Worm (Caenorhabditis elegans) whole organism, young adult: Measurements from ENCODE around the gene bath-30.

ENCODE experiments used
- B0019.2 ChIP-seq: fragments of 200-800 bp; sonication (Bioruptor generic); conservative IDR thresholded peaks from 2 replicates; pipeline ENCODE4 v1.3.6; 2022; ENCODE audit warnings: missing genetic modification reagents, missing genetic modification characterization, missing compliant biosample characterization
- B0261.1 ChIP-seq: sonication (generic microtip); optimal IDR thresholded peaks from 2 replicates; lab custom pipeline; 2016; ENCODE audit warnings: mild to moderate bottlenecking, missing genetic modification characterization, moderate library complexity, missing compliant biosample characterization
- D2030.7 ChIP-seq: fragments of 200-800 bp; sonication (Bioruptor generic); IDR thresholded peaks from 2 replicates; pipeline ENCODE4 v1.3.6; 2022; ENCODE audit warnings: missing genetic modification reagents, missing genetic modification characterization, missing compliant biosample characterization
- F33H1.4 ChIP-seq: fragments of 200-800 bp; sonication (Bioruptor generic); IDR thresholded peaks from 2 replicates; pipeline ENCODE4 v1.3.6; 2022; ENCODE audit warnings: missing genetic modification reagents, missing genetic modification characterization, missing compliant biosample characterization
- F55B11.4 ChIP-seq: sonication (generic microtip); optimal IDR thresholded peaks from 2 replicates; lab custom pipeline; 2016; ENCODE audit warnings: missing compliant biosample characterization, missing genetic modification characterization, borderline replicate concordance; ENCODE audit not compliant: insufficient read depth
- F57C9.4 ChIP-seq: sonication (generic microtip); optimal IDR thresholded peaks from 2 replicates; lab custom pipeline; 2017; ENCODE audit warnings: mild to moderate bottlenecking, missing genetic modification characterization, missing compliant biosample characterization
- Y53F4B.3 ChIP-seq: fragments of 200-800 bp; sonication (Bioruptor generic); IDR thresholded peaks from 2 replicates; pipeline ENCODE4 v1.3.6; 2022; ENCODE audit warnings: missing genetic modification reagents, missing genetic modification characterization, missing compliant biosample characterization
- Y79H2A.3 ChIP-seq: fragments of 200-800 bp; sonication (Bioruptor generic); conservative IDR thresholded peaks from 2 replicates; pipeline ENCODE4 v1.3.6; 2022; ENCODE audit warnings: missing genetic modification reagents, missing genetic modification characterization, missing compliant biosample characterization
- Y95B8A.8 ChIP-seq: fragments of 200-800 bp; sonication (Bioruptor generic); IDR thresholded peaks from 2 replicates; pipeline ENCODE4 v1.3.6; 2022; ENCODE audit warnings: missing genetic modification reagents, missing genetic modification characterization, missing compliant biosample characterization
- akir-1 ChIP-seq: fragments of 200-800 bp; sonication (Bioruptor generic); optimal IDR thresholded peaks from 2 replicates; lab custom pipeline; 2018; ENCODE audit warnings: mild to moderate bottlenecking, missing genetic modification characterization, moderate library complexity, missing compliant biosample characterization
- aptf-2 ChIP-seq: fragments of 200-800 bp; sonication (Bioruptor generic); conservative IDR thresholded peaks from 2 replicates; pipeline ENCODE4 v1.3.6; 2022; ENCODE audit warnings: missing genetic modification reagents, missing genetic modification characterization, missing compliant biosample characterization
- aptf-3 ChIP-seq: fragments of 200-800 bp; sonication (Bioruptor generic); IDR thresholded peaks from 2 replicates; pipeline ENCODE4 v1.3.6; 2022; ENCODE audit warnings: missing genetic modification characterization, missing compliant biosample characterization
- attf-5 ChIP-seq: fragments of 200-800 bp; sonication (Bioruptor generic); optimal IDR thresholded peaks from 2 replicates; lab custom pipeline; 2018; ENCODE audit warnings: mild to moderate bottlenecking, missing genetic modification characterization, missing compliant biosample characterization
- ceh-40 ChIP-seq: fragments of 200-800 bp; sonication (Bioruptor generic); IDR thresholded peaks from 2 replicates; pipeline ENCODE4 v1.3.6; 2022; ENCODE audit warnings: missing genetic modification characterization, missing compliant biosample characterization
- dox-1 ChIP-seq: fragments of 200-800 bp; sonication (Bioruptor generic); IDR thresholded peaks from 2 replicates; pipeline ENCODE4 v1.3.6; 2022; ENCODE audit warnings: missing genetic modification reagents, missing genetic modification characterization, missing compliant biosample characterization
- dpl-1 ChIP-seq: fragments of 150-350 bp; optimal IDR thresholded peaks from 2 replicates; lab custom pipeline; 2014; ENCODE audit warnings: missing biosample characterization, missing genetic modification reagents, missing genetic modification characterization
- efl-1 ChIP-seq: fragments of 150-350 bp; optimal IDR thresholded peaks from 2 replicates; lab custom pipeline; 2014; ENCODE audit warnings: missing biosample characterization, missing genetic modification reagents, missing genetic modification characterization
- egl-18 ChIP-seq: fragments of 200-800 bp; sonication (Bioruptor generic); IDR thresholded peaks from 2 replicates; pipeline ENCODE4 v1.3.6; 2022; ENCODE audit warnings: missing genetic modification reagents, missing genetic modification characterization, missing compliant biosample characterization
- ekl-4 ChIP-seq: fragments of 200-800 bp; sonication (Bioruptor generic); IDR thresholded peaks from 2 replicates; pipeline ENCODE4 v1.3.6; 2022; ENCODE audit warnings: missing genetic modification reagents, missing genetic modification characterization, missing compliant biosample characterization
- fkh-3 ChIP-seq: sonication (generic microtip); optimal IDR thresholded peaks from 2 replicates; lab custom pipeline; 2016; ENCODE audit warnings: mild to moderate bottlenecking, missing genetic modification characterization, missing compliant biosample characterization
- hlh-12 ChIP-seq: sonication (generic microtip); optimal IDR thresholded peaks from 2 replicates; lab custom pipeline; 2016; ENCODE audit warnings: missing genetic modification characterization, missing compliant biosample characterization
- hmg-1.2 ChIP-seq: fragments of 200-800 bp; sonication (Bioruptor generic); IDR thresholded peaks from 2 replicates; pipeline ENCODE4 v1.3.6; 2022; ENCODE audit warnings: missing genetic modification reagents, missing genetic modification characterization, missing compliant biosample characterization
- hmg-20 ChIP-seq: fragments of 200-800 bp; sonication (Bioruptor generic); IDR thresholded peaks from 2 replicates; pipeline ENCODE4 v1.3.6; 2022; ENCODE audit warnings: missing genetic modification reagents, missing genetic modification characterization, missing compliant biosample characterization
- lag-1 ChIP-seq: fragments of 200-800 bp; sonication (Bioruptor generic); IDR thresholded peaks from 2 replicates; pipeline ENCODE4 v1.3.6; 2022; ENCODE audit warnings: missing genetic modification reagents, missing genetic modification characterization, missing compliant biosample characterization
- let-526 ChIP-seq: fragments of 200-800 bp; sonication (Bioruptor generic); IDR thresholded peaks from 2 replicates; pipeline ENCODE4 v1.3.6; 2022; ENCODE audit warnings: missing genetic modification reagents, missing genetic modification characterization, missing compliant biosample characterization
- lin-40 ChIP-seq: sonication (generic microtip); optimal IDR thresholded peaks from 2 replicates; lab custom pipeline; 2016; ENCODE audit warnings: missing genetic modification characterization, mild to moderate bottlenecking, missing compliant biosample characterization, missing genotype, missing genetic modification reagents
- lsl-1 ChIP-seq: fragments of 200-800 bp; sonication (Bioruptor generic); optimal IDR thresholded peaks from 2 replicates; lab custom pipeline; 2018; ENCODE audit warnings: mild to moderate bottlenecking, missing genetic modification characterization, moderate library complexity, missing compliant biosample characterization
- madf-6 ChIP-seq: fragments of 200-800 bp; sonication (Bioruptor generic); IDR thresholded peaks from 2 replicates; pipeline ENCODE4 v1.3.6; 2022; ENCODE audit warnings: missing genetic modification reagents, missing genetic modification characterization, missing compliant biosample characterization
- mel-28 ChIP-seq: sonication (generic microtip); optimal IDR thresholded peaks from 2 replicates; lab custom pipeline; 2016; ENCODE audit warnings: borderline replicate concordance, mild to moderate bottlenecking, missing genetic modification characterization, missing compliant biosample characterization
- mxl-1 ChIP-seq: sonication (generic microtip); optimal IDR thresholded peaks from 2 replicates; lab custom pipeline; 2016; ENCODE audit warnings: missing genetic modification characterization, missing compliant biosample characterization
- nfya-1 ChIP-seq: sonication (generic microtip); optimal IDR thresholded peaks from 2 replicates; lab custom pipeline; 2017; ENCODE audit warnings: antibody characterized with exemption, missing compliant biosample characterization, missing genetic modification characterization, borderline replicate concordance; ENCODE audit not compliant: insufficient read depth
- nfyb-1 ChIP-seq: fragments of 200-800 bp; sonication (Bioruptor generic); IDR thresholded peaks from 2 replicates; pipeline ENCODE4 v1.3.6; 2022; ENCODE audit warnings: missing genetic modification reagents, missing genetic modification characterization, missing compliant biosample characterization
- nhr-179 ChIP-seq: sonication (generic microtip); optimal IDR thresholded peaks from 2 replicates; lab custom pipeline; 2016; ENCODE audit warnings: mild to moderate bottlenecking, missing genetic modification characterization, missing compliant biosample characterization
- pbrm-1 ChIP-seq: fragments of 200-800 bp; sonication (Bioruptor generic); IDR thresholded peaks from 2 replicates; pipeline ENCODE4 v1.3.6; 2022; ENCODE audit warnings: missing genetic modification reagents, missing genetic modification characterization, missing compliant biosample characterization
- rcor-1 ChIP-seq: fragments of 200-800 bp; sonication (Bioruptor generic); IDR thresholded peaks from 2 replicates; pipeline ENCODE4 v1.3.6; 2022; ENCODE audit warnings: missing genetic modification reagents, missing genetic modification characterization, missing compliant biosample characterization
- sdz-38 ChIP-seq: sonication (generic microtip); optimal IDR thresholded peaks from 2 replicates; lab custom pipeline; 2016; ENCODE audit warnings: missing genotype, missing genetic modification characterization, missing compliant biosample characterization
- snpc-1.1 ChIP-seq: sonication (generic microtip); optimal IDR thresholded peaks from 2 replicates; lab custom pipeline; 2017; ENCODE audit warnings: missing genetic modification characterization, mild to moderate bottlenecking, missing compliant biosample characterization, antibody characterized with exemption, moderate library complexity, missing genotype, missing genetic modification reagents; ENCODE audit not compliant: insufficient read depth
- sptf-2 ChIP-seq: fragments of 200-800 bp; sonication (Bioruptor generic); optimal IDR thresholded peaks from 2 replicates; lab custom pipeline; 2018; ENCODE audit warnings: mild to moderate bottlenecking, missing genetic modification characterization, missing compliant biosample characterization
- tbx-9 ChIP-seq: sonication (generic microtip); optimal IDR thresholded peaks from 2 replicates; lab custom pipeline; 2016; ENCODE audit warnings: borderline replicate concordance, missing genetic modification characterization, inconsistent platforms, missing compliant biosample characterization
- xnd-1 ChIP-seq: sonication (generic microtip); optimal IDR thresholded peaks from 2 replicates; lab custom pipeline; 2016; ENCODE audit warnings: missing genotype, missing genetic modification reagents, missing genetic modification characterization, missing compliant biosample characterization
- zfh-2 ChIP-seq: fragments of 200-800 bp; sonication (Bioruptor generic); conservative IDR thresholded peaks from 2 replicates; pipeline ENCODE4 v1.3.6; 2022; ENCODE audit warnings: missing genetic modification reagents, missing genetic modification characterization, missing compliant biosample characterization
- ztf-18 ChIP-seq: sonication (generic microtip); optimal IDR thresholded peaks from 2 replicates; lab custom pipeline; 2016; ENCODE audit warnings: missing genotype, mild to moderate bottlenecking, missing genetic modification characterization, missing compliant biosample characterization
- ztf-22 ChIP-seq: fragments of 200-800 bp; sonication (Bioruptor generic); optimal IDR thresholded peaks from 2 replicates; lab custom pipeline; 2018; ENCODE audit warnings: mild to moderate bottlenecking, missing genetic modification characterization, moderate library complexity, missing compliant biosample characterization
- ztf-26 ChIP-seq: sonication (generic microtip); optimal IDR thresholded peaks from 2 replicates; lab custom pipeline; 2017; ENCODE audit warnings: missing genetic modification characterization, missing compliant biosample characterization
- ztf-6 ChIP-seq: fragments of 200-800 bp; sonication (Bioruptor generic); IDR thresholded peaks from 2 replicates; pipeline ENCODE4 v1.3.6; 2022; ENCODE audit warnings: missing genetic modification reagents, missing genetic modification characterization, missing compliant biosample characterization

Gene bath-30

DNA sequence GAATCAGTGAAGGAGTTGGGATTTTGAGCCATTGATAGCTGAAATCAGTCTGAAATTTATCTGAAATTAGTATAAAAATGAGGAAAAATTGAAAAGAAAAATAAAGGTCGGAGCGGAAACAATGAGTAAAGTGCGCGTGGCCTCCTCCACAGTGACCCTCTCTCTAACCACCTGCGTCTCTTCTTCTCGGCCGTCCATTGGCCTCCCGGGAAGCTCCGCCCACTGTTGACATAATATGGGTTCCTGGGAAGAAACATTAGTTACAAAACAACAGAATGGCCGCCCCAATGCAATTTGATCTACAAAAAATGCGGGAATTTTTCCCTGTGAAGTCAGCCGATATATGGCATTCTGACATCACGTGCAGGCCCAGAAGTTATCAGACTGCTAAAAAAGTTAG, 23.9 kb upstream of the bath-30 start, which contains the start of gene Y49F6C.8:
TSS of gene Y49F6C.8 (minus strand) at position 51 of the 400 bp plus-strand sequence.
- TF ChIP-seq nfyb-1 (GFP tag; lab: Robert Waterston, UW) (peak; percentile 94), xnd-1 (peak; percentile 8), hmg-1.2 (GFP tag; lab: Robert Waterston, UW) (peak; percentile 59; the same call in 1 of the 2 replicates), Y79H2A.3 (GFP tag; lab: Robert Waterston, UW) (no peak), Y95B8A.8 (no peak), ztf-22 (GFP tag; lab: Kevin White, UChicago) (no peak), attf-5 (no peak), tbx-9 (tag; lab: Kevin White, UChicago) (no peak), hmg-20 (GFP tag; lab: Robert Waterston, UW) (no peak), ztf-18 (tag; lab: Kevin White, UChicago) (no peak), zfh-2 (GFP tag; lab: Robert Waterston, UW) (no peak), fkh-3 (no peak), mxl-1 (tag; lab: Kevin White, UChicago) (no peak), aptf-3 (peak; percentile 85; the same call in 1 of the 2 replicates), egl-18 (GFP tag; lab: Robert Waterston, UW) (no peak), D2030.7 (GFP tag; lab: Robert Waterston, UW) (no peak; the same call in 1 of the 2 replicates), nfya-1 (no peak), B0019.2 (GFP tag; lab: Robert Waterston, UW) (no peak), dpl-1 (GFP tag; lab: Kevin White, UChicago) (no peak), lin-40 (tag; lab: Kevin White, UChicago) (no peak), ceh-40 (GFP tag; lab: Robert Waterston, UW) (no peak), dox-1 (GFP tag; lab: Robert Waterston, UW) (no peak), F55B11.4 (tag; lab: Kevin White, UChicago) (no peak), sdz-38 (tag; lab: Kevin White, UChicago) (no peak), snpc-1.1 (tag; lab: Kevin White, UChicago) (no peak), madf-6 (GFP tag; lab: Robert Waterston, UW) (peak; percentile 72), hlh-12 (tag; lab: Kevin White, UChicago) (no peak), F33H1.4 (GFP tag; lab: Robert Waterston, UW) (no peak), ekl-4 (GFP tag; lab: Robert Waterston, UW) (no peak), efl-1 (GFP tag; lab: Kevin White, UChicago) (peak; percentile 30), B0261.1 (no peak), lsl-1 (GFP tag; lab: Kevin White, UChicago) (no peak), mel-28 (tag; lab: Kevin White, UChicago) (no peak), ztf-26 (tag; lab: Kevin White, UChicago) (no peak), aptf-2 (GFP tag; lab: Robert Waterston, UW) (peak; percentile 98), F57C9.4 (tag; lab: Kevin White, UChicago) (no peak), nhr-179 (tag; lab: Kevin White, UChicago) (no peak), sptf-2 (GFP tag; lab: Kevin White, UChicago) (no peak), akir-1 (no peak)

DNA sequence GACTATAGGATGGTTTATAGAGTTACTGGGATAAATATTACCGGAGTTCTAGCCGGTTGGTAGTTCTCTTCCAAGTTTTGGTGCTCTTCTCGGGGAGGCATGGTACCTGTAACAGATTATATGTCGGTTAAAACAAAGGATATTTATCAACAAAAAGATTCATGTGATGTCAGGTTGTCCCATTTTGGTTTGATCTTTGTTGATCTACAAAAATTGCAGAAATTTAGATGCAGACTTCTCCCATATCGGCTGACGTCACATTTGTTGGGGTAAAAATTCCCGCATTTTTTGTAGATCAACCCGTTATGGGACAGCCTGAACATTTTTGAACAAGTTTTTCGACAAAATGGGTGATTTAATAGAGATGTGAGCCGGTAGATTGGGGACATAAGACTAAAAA, 21.9 kb upstream of the bath-30 start, which contains the start of gene Y49F6C.7:
TSS of gene Y49F6C.7 (minus strand) at position 101 of the 400 bp plus-strand sequence.
- no peak for TF ChIP-seq D2030.7 (GFP tag; lab: Robert Waterston, UW)
- no peak for TF ChIP-seq rcor-1 (GFP tag; lab: Robert Waterston, UW)
- TF ChIP-seq let-526, result no peak
- TF ChIP-seq ztf-6 (GFP tag; lab: Robert Waterston, UW), result no peak
- no peak for TF ChIP-seq pbrm-1
- no peak for TF ChIP-seq lag-1
- TF ChIP-seq Y53F4B.3 (GFP tag; lab: Robert Waterston, UW), result no peak
- no peak for TF ChIP-seq B0019.2 (GFP tag; lab: Robert Waterston, UW)
- no peak for TF ChIP-seq aptf-2 (GFP tag; lab: Robert Waterston, UW)
- no peak for TF ChIP-seq ztf-18 (tag; lab: Kevin White, UChicago)
- TF ChIP-seq, all 124 proteins: peak for 0
